Fruit fly (Drosophila melanogaster) whole organism, adult: ENCODE data around the gene Lrr47.

Experiments
- CG11617 ChIP-seq: fragments of 200-800 bp; sonication (Bioruptor generic); optimal IDR thresholded peaks from 2 replicates; lab custom pipeline; 2017; ENCODE audit warnings: mild to moderate bottlenecking, missing biosample characterization, missing genetic modification reagents, missing genetic modification characterization
- CG12768 ChIP-seq: fragments of 200-800 bp; sonication (Bioruptor generic); optimal IDR thresholded peaks from 2 replicates; lab custom pipeline; 2017; ENCODE audit warnings: missing biosample characterization, missing genetic modification characterization, mild to moderate bottlenecking, moderate library complexity, missing genetic modification reagents
- CG14711 ChIP-seq: fragments of 200-800 bp; sonication (Bioruptor generic); optimal IDR thresholded peaks from 2 replicates; lab custom pipeline; 2018; ENCODE audit warnings: missing biosample characterization, mild to moderate bottlenecking, missing genetic modification characterization, moderate library complexity
- CG1620 ChIP-seq: fragments of 200-800 bp; sonication (Bioruptor generic); optimal IDR thresholded peaks from 2 replicates; lab custom pipeline; 2016; ENCODE audit warnings: missing biosample characterization, missing genetic modification characterization
- CG33017 ChIP-seq: fragments of 200-800 bp; sonication (Bioruptor generic); optimal IDR thresholded peaks from 2 replicates; lab custom pipeline; 2018; ENCODE audit warnings: missing biosample characterization, mild to moderate bottlenecking, missing genetic modification characterization, moderate library complexity
- CG5204 ChIP-seq: fragments of 200-800 bp; sonication (Bioruptor generic); optimal IDR thresholded peaks from 2 replicates; lab custom pipeline; 2016; ENCODE audit warnings: missing biosample characterization, missing genetic modification characterization
- CG7045 ChIP-seq: fragments of 200-800 bp; sonication (Bioruptor generic); optimal IDR thresholded peaks from 2 replicates; lab custom pipeline; 2017; ENCODE audit warnings: missing biosample characterization, mild to moderate bottlenecking, missing genetic modification characterization
- CG7101 ChIP-seq: fragments of 200-800 bp; sonication (Bioruptor generic); optimal IDR thresholded peaks from 2 replicates; lab custom pipeline; 2018; ENCODE audit warnings: missing biosample characterization, mild to moderate bottlenecking, missing genetic modification characterization, moderate library complexity
- Clk ChIP-seq: fragments of 200-800 bp; sonication (Bioruptor generic); optimal IDR thresholded peaks from 2 replicates; lab custom pipeline; 2017; ENCODE audit warnings: missing biosample characterization, missing genetic modification characterization
- Crg-1 ChIP-seq: fragments of 200-800 bp; sonication (Bioruptor generic); optimal IDR thresholded peaks from 2 replicates; lab custom pipeline; 2016; ENCODE audit warnings: missing biosample characterization, missing genetic modification characterization
- Hr96 ChIP-seq: fragments of 200-800 bp; sonication (Bioruptor generic); optimal IDR thresholded peaks from 2 replicates; lab custom pipeline; 2016; ENCODE audit warnings: missing biosample characterization, missing genetic modification characterization
- Mnt ChIP-seq: fragments of 200-800 bp; sonication (Bioruptor generic); optimal IDR thresholded peaks from 2 replicates; lab custom pipeline; 2016; ENCODE audit warnings: missing biosample characterization, mild to moderate bottlenecking, missing genetic modification characterization
- bab1 ChIP-seq: fragments of 200-800 bp; sonication (Bioruptor generic); optimal IDR thresholded peaks from 3 replicates; lab custom pipeline; 2019; ENCODE audit warnings: missing biosample characterization, mild to moderate bottlenecking, missing genetic modification characterization, moderate library complexity
- cic ChIP-seq: fragments of 200-800 bp; sonication (Bioruptor generic); optimal IDR thresholded peaks from 2 replicates; lab custom pipeline; 2017; ENCODE audit warnings: missing biosample characterization, mild to moderate bottlenecking, missing genetic modification characterization, moderate library complexity
- cnc ChIP-seq, 2 experiments: fragments of >200 bp; optimal IDR thresholded peaks; 2 replicates each; lab custom pipeline; 2017
- kay ChIP-seq: fragments of 200-800 bp; sonication (Bioruptor generic); peaks from one replicate; lab custom pipeline; 2016; ENCODE audit warnings: missing biosample characterization, missing genetic modification characterization, borderline replicate concordance
- ovo ChIP-seq: fragments of 200-800 bp; sonication (Bioruptor generic); optimal IDR thresholded peaks from 2 replicates; lab custom pipeline; 2016; ENCODE audit warnings: missing biosample characterization, missing genetic modification characterization
- pad ChIP-seq: fragments of 200-800 bp; sonication (Bioruptor generic); optimal IDR thresholded peaks from 3 replicates; lab custom pipeline; 2017; ENCODE audit warnings: missing biosample characterization, missing genetic modification characterization, mild to moderate bottlenecking, moderate library complexity, missing genetic modification reagents
- tj ChIP-seq: fragments of 200-800 bp; sonication (Bioruptor generic); optimal IDR thresholded peaks from 3 replicates; lab custom pipeline; 2017; ENCODE audit warnings: missing biosample characterization, mild to moderate bottlenecking, missing genetic modification characterization, moderate library complexity
- toe ChIP-seq: fragments of 200-800 bp; sonication (Bioruptor generic); optimal IDR thresholded peaks from 2 replicates; lab custom pipeline; 2016; ENCODE audit warnings: missing biosample characterization, missing genetic modification characterization

Lrr47 gene

dm6 chr2L:10496338-10496737, 20.8 kb upstream of the Lrr47 start:
- TF ChIP-seq Clk (no peak), CG7045 (GFP tag; lab: Kevin White, UChicago) (no peak), Crg-1 (GFP tag; lab: Kevin White, UChicago) (no peak), Mnt (GFP tag; lab: Kevin White, UChicago) (no peak), CG1620 (GFP tag; lab: Kevin White, UChicago) (no peak), CG7101 (tag; lab: Kevin White, UChicago) (no peak), cnc (optimal IDR thresholded peaks at IDR 0.05; lab: Kevin White, UChicago) (no peak), kay (GFP tag; lab: Kevin White, UChicago) (no peak), bab1 (no peak), CG12768 (GFP tag; lab: Kevin White, UChicago) (no peak), CG11617 (no peak), toe (GFP tag; lab: Kevin White, UChicago) (no peak), CG5204 (GFP tag; lab: Kevin White, UChicago) (no peak), tj (no peak), cic (GFP tag; lab: Kevin White, UChicago) (no peak), ovo (GFP tag; lab: Kevin White, UChicago) (no peak), Hr96 (no peak), pad (GFP tag; lab: Kevin White, UChicago) (no peak), CG33017 (no peak)

- TF ChIP-seq ovo (GFP tag; lab: Kevin White, UChicago) (no peak), Crg-1 (GFP tag; lab: Kevin White, UChicago) (no peak), Clk (no peak), kay (GFP tag; lab: Kevin White, UChicago) (no peak), cic (GFP tag; lab: Kevin White, UChicago) (no peak), cnc (optimal IDR thresholded peaks at IDR 0.05; lab: Kevin White, UChicago) (no peak), Mnt (GFP tag; lab: Kevin White, UChicago) (no peak), CG14711 (tag; lab: Kevin White, UChicago) (no peak), CG1620 (GFP tag; lab: Kevin White, UChicago) (no peak), CG33017 (no peak), CG7045 (GFP tag; lab: Kevin White, UChicago) (no peak), CG7101 (tag; lab: Kevin White, UChicago) (no peak), bab1 (no peak), tj (no peak), CG12768 (GFP tag; lab: Kevin White, UChicago) (no peak), CG5204 (GFP tag; lab: Kevin White, UChicago) (no peak)
Observed at dm6 chr2L:10497106-10497800, 19.9 kb upstream of the Lrr47 start.

dm6 chr2L:10499608-10500007, 17.5 kb upstream of the Lrr47 start:
- no peak for TF ChIP-seq pad (GFP tag; lab: Kevin White, UChicago)
- no peak for TF ChIP-seq bab1

dm6 chr2L:10500309-10500974, 16.7 kb upstream of the Lrr47 start:
- TF ChIP-seq kay (GFP tag; lab: Kevin White, UChicago) = peak; percentile 95
- TF ChIP-seq pad (GFP tag; lab: Kevin White, UChicago) = no peak
- no peak for TF ChIP-seq CG5204 (GFP tag; lab: Kevin White, UChicago)
- TF ChIP-seq Crg-1 (GFP tag; lab: Kevin White, UChicago) = no peak
- no peak for TF ChIP-seq cnc (optimal IDR thresholded peaks at IDR 0.05; lab: Kevin White, UChicago)
- peak; percentile 21 for TF ChIP-seq Mnt (GFP tag; lab: Kevin White, UChicago)
- TF ChIP-seq CG7101 (tag; lab: Kevin White, UChicago) = no peak
- peak; percentile 67 for TF ChIP-seq tj
- no peak for TF ChIP-seq CG11617

- TF ChIP-seq Mnt (GFP tag; lab: Kevin White, UChicago) (peak; percentile 11), CG7045 (GFP tag; lab: Kevin White, UChicago) (no peak), kay (GFP tag; lab: Kevin White, UChicago) (peak; percentile 75), cic (GFP tag; lab: Kevin White, UChicago) (peak; percentile 26)
Observed at dm6 chr2L:10502244-10502643, 14.9 kb upstream of the Lrr47 start.

- TF ChIP-seq CG33017 (no peak), toe (GFP tag; lab: Kevin White, UChicago) (no peak), bab1 (no peak)
Observed at dm6 chr2L:10502862-10503261, 14.3 kb upstream of the Lrr47 start.

dm6 chr2L:10503356-10503977, 13.7 kb upstream of the Lrr47 start:
- TF ChIP-seq CG5204 (GFP tag; lab: Kevin White, UChicago) (no peak), CG11617 (no peak), cnc (optimal IDR thresholded peaks at IDR 0.05; lab: Kevin White, UChicago) (no peak), CG12768 (GFP tag; lab: Kevin White, UChicago) (no peak), Clk (no peak), tj (no peak), toe (GFP tag; lab: Kevin White, UChicago) (no peak), CG14711 (tag; lab: Kevin White, UChicago) (no peak), Crg-1 (GFP tag; lab: Kevin White, UChicago) (no peak), Hr96 (no peak), CG7101 (tag; lab: Kevin White, UChicago) (no peak), CG1620 (GFP tag; lab: Kevin White, UChicago) (no peak), Mnt (GFP tag; lab: Kevin White, UChicago) (no peak), CG7045 (GFP tag; lab: Kevin White, UChicago) (no peak)
